Worm (Caenorhabditis elegans): ENCODE measurements around the gene cyn-2.

Gene cyn-2

ce11 chrIII:13710666-13711065 is 18.2 kb downstream of the cyn-2 start:
- no peak for TF ChIP-seq Y5F2A.4 (GFP tag; optimal IDR thresholded peaks at IDR 0.05)
- 0 out of 2 replicates have a peak, but pooled peaks have one; percentile 38 for TF ChIP-seq Y48G9A.11 (GFP tag; IDR thresholded peaks at IDR 0.05)
- peak; percentile 19 for TF ChIP-seq nhr-25 (tag; optimal IDR thresholded peaks at IDR 0.05; ENCODE audit: borderline replicate concordance, insufficient read depth)
- TF ChIP-seq T20F7.1 (GFP tag; optimal IDR thresholded peaks at IDR 0.05) = no peak
- no peak for TF ChIP-seq spr-1 (tag; optimal IDR thresholded peaks at IDR 0.05)
- no peak for TF ChIP-seq ztf-7 (tag; optimal IDR thresholded peaks at IDR 0.05)
- 0 out of 2 replicates have a peak, but pooled peaks have one; percentile 28 for TF ChIP-seq T26A8.4 (GFP tag; IDR thresholded peaks at IDR 0.05)
- TF ChIP-seq nhr-76 (tag; optimal IDR thresholded peaks at IDR 0.05) = no peak
- TF ChIP-seq lin-13 (GFP tag; optimal IDR thresholded peaks at IDR 0.05) = no peak
- TF ChIP-seq unc-62 (GFP tag; optimal IDR thresholded peaks at IDR 0.05 in 1 of 2) = peak in 1 of 2 experiments; percentile 82
- no peak for TF ChIP-seq unc-62 (tag; optimal IDR thresholded peaks at IDR 0.05)
- peak; percentile 10 for TF ChIP-seq hlh-11 (tag; optimal IDR thresholded peaks at IDR 0.05)
- no peak for TF ChIP-seq zip-11 (GFP tag; IDR thresholded peaks at IDR 0.05)

ce11 chrIII:13712854-13713293 is 20.4 kb downstream of the cyn-2 start:
- TF ChIP-seq nhr-102 (tag; optimal IDR thresholded peaks at IDR 0.05) (peak; percentile 19), lsy-2 (tag; optimal IDR thresholded peaks at IDR 0.05) (peak in 1 of 2 experiments; percentile 11), tra-1 (GFP tag; IDR thresholded peaks at IDR 0.05) (no peak), hif-1 (tag; optimal IDR thresholded peaks at IDR 0.05) (no peak), dve-1 (tag; optimal IDR thresholded peaks at IDR 0.05; ENCODE audit: insufficient read depth) (peak; percentile 43), zip-11 (GFP tag; IDR thresholded peaks at IDR 0.05) (no peak), hlh-30 (tag; optimal IDR thresholded peaks at IDR 0.05; ENCODE audit: insufficient read depth) (peak; percentile 40), ztf-11 (tag; optimal IDR thresholded peaks at IDR 0.05) (no peak), daf-16 (GFP tag; optimal IDR thresholded peaks at IDR 0.05) (no peak), daf-16 (tag; optimal IDR thresholded peaks at IDR 0.05) (peak; percentile 18), hlh-11 (tag; optimal IDR thresholded peaks at IDR 0.05) (peak; percentile 83), dmd-6 (GFP tag; IDR thresholded peaks at IDR 0.05) (peak; percentile 12; the same call in 1 of the 2 replicates), hmg-1.1 (GFP tag; IDR thresholded peaks at IDR 0.05) (peak; percentile 30), unc-39 (tag; optimal IDR thresholded peaks at IDR 0.05) (no peak), R02D3.7 (tag; optimal IDR thresholded peaks at IDR 0.05) (no peak), ama-1 (optimal IDR thresholded peaks at IDR 0.05) (no peak), T26A8.4 (GFP tag; IDR thresholded peaks at IDR 0.05) (peak; percentile 44; the same call in 1 of the 2 replicates), nhr-48 (tag; optimal IDR thresholded peaks at IDR 0.05) (peak; percentile 36), mes-2 (tag; optimal IDR thresholded peaks at IDR 0.05; ENCODE audit: poor library complexity, severe bottlenecking) (peak; percentile 23), lin-15B (tag; optimal IDR thresholded peaks at IDR 0.05) (no peak), pha-4 (GFP tag; IDR thresholded peaks at IDR 0.05) (0 out of 2 replicates have a peak, but pooled peaks have one; percentile 14), pha-4 (tag; optimal IDR thresholded peaks at IDR 0.05) (no peak), ceh-32 (tag; optimal IDR thresholded peaks at IDR 0.05; ENCODE audit: poor library complexity) (no peak), rbr-2 (tag; optimal IDR thresholded peaks at IDR 0.05) (peak; percentile 39), aha-1 (tag) (peak; percentile 73), nhr-11 (tag; optimal IDR thresholded peaks at IDR 0.05) (peak; percentile 24), set-16 (GFP tag; IDR thresholded peaks at IDR 0.05) (peak; percentile 45), ZK546.5 (tag; optimal IDR thresholded peaks at IDR 0.05) (no peak), daf-19 (GFP tag; conservative IDR thresholded peaks at IDR 0.05) (0 out of 2 replicates have a peak, but pooled peaks have one; percentile 12), nhr-6 (tag; optimal IDR thresholded peaks at IDR 0.05) (peak; percentile 64), mep-1 (tag; optimal IDR thresholded peaks at IDR 0.05) (peak; percentile 41), mdl-1 (tag; optimal IDR thresholded peaks at IDR 0.05) (peak in 1 of 2 experiments; percentile 26)
